Fruit fly (Drosophila melanogaster) whole organism, pupa: ENCODE data around the gene Orp8.
A peak's percentile ranks its signal among the peaks of the same experiment; 100 is the strongest.

Experiments used
- CG12605 ChIP-seq: fragments of 200-800 bp; sonication (Bioruptor generic); IDR thresholded peaks from 2 replicates; pipeline ENCODE4 v1.3.6; 2022; ENCODE audit warnings: missing biosample characterization, missing genetic modification characterization
- CG32121 ChIP-seq: fragments of 200-800 bp; sonication (Bioruptor generic); IDR thresholded peaks from 2 replicates; pipeline ENCODE4 v1.3.6; 2022; ENCODE audit warnings: missing biosample characterization, missing genetic modification characterization
- CG34367 ChIP-seq: fragments of 200-800 bp; sonication (Bioruptor generic); optimal IDR thresholded peaks from 2 replicates; lab custom pipeline; 2018; ENCODE audit warnings: missing biosample characterization, mild to moderate bottlenecking, missing genetic modification characterization
- CG8159 ChIP-seq: fragments of 200-800 bp; sonication (Bioruptor generic); optimal IDR thresholded peaks from 3 replicates; lab custom pipeline; 2018; ENCODE audit warnings: missing biosample characterization, mild to moderate bottlenecking, missing genetic modification characterization, moderate library complexity
- CG8301 ChIP-seq: fragments of 200-800 bp; sonication (Bioruptor generic); optimal IDR thresholded peaks from 2 replicates; lab custom pipeline; 2018; ENCODE audit warnings: missing biosample characterization, mild to moderate bottlenecking, missing genetic modification characterization
- EcR ChIP-seq: fragments of 200-800 bp; sonication (Bioruptor generic); optimal IDR thresholded peaks from 3 replicates; lab custom pipeline; 2019; ENCODE audit warnings: missing biosample characterization, missing genetic modification characterization, mild to moderate bottlenecking, moderate library complexity, missing genetic modification reagents
- Snoo ChIP-seq: fragments of 200-800 bp; sonication (Bioruptor generic); optimal IDR thresholded peaks from 3 replicates; lab custom pipeline; 2017; ENCODE audit warnings: missing biosample characterization, mild to moderate bottlenecking, missing genetic modification characterization, inconsistent platforms

DNA sequence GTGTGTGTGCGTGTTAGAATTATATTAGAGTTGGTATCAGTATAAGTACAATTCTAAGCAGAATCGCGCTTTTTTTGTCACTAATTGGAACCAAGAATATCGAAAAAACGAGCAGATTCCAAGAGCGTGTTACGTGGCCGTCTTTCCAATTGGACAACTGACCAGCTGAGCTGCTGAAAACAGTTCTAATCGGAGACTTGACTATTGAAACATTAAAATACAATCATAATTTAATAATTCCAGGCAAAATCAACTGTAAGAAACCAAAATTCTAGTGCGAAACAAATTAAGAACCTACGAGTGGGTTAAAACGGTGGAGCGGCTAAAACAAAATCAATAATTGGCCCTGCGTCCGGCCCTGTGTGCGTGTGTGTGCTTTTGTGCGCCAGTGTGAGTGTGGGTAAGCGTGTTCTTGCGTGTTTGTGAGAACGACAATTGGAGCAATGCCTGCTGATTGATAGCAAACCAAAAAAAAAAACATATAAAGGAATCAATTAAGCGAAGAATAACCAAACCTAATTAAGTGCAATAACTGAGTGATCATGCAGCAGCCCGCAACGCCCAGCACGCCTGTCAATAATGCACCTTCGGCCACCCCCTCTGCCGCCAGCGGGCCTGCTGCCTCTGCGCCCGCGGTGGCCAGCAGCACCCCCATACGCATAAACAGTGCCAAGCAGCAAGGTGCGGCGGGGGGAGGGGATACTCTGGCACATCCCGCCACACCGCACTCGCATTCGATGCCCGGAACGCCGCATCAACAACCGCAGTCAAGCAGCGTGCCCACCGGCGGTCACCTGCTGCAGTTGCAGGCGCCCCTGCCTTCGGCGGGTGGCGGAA is 735 bp downstream of the Orp8 start:
- TF ChIP-seq CG12605 (no peak), CG34367 (tag; lab: Kevin White, UChicago) (no peak), CG8159 (tag; lab: Kevin White, UChicago) (no peak), CG8301 (no peak), EcR (GFP tag; lab: Kevin White, UChicago) (no peak), Snoo (no peak), CG32121 (0 out of 2 replicates have a peak, but pooled peaks have one; percentile 7)
